Worm (Caenorhabditis elegans) whole organism, early embryonic: ENCODE results near the gene C50E3.9.

Source experiments
- B0310.2 ChIP-seq: sonication (generic microtip); optimal IDR thresholded peaks from 2 replicates; lab custom pipeline; 2016; ENCODE audit warnings: mild to moderate bottlenecking, missing genetic modification characterization, missing compliant biosample characterization
- F13C5.2 ChIP-seq: sonication (generic microtip); optimal IDR thresholded peaks from 2 replicates; lab custom pipeline; 2017; ENCODE audit warnings: mild to moderate bottlenecking, missing genetic modification characterization, inconsistent platforms, missing compliant biosample characterization
- aly-1 ChIP-seq: sonication (generic microtip); optimal IDR thresholded peaks from 2 replicates; lab custom pipeline; 2016; ENCODE audit warnings: missing genetic modification characterization, missing compliant biosample characterization
- ama-1 ChIP-seq: fragments of 150-350 bp; optimal IDR thresholded peaks from 2 replicates; lab custom pipeline; 2014
- ceh-36 ChIP-seq: sonication (generic microtip); optimal IDR thresholded peaks from 2 replicates; lab custom pipeline; 2016; ENCODE audit warnings: missing genetic modification characterization, inconsistent platforms, missing compliant biosample characterization
- ets-7 ChIP-seq: sonication (generic microtip); optimal IDR thresholded peaks from 2 replicates; lab custom pipeline; 2016; ENCODE audit warnings: missing genotype, missing genetic modification characterization, missing compliant biosample characterization
- flt-1 ChIP-seq: fragments of 200-800 bp; sonication (Bioruptor generic); IDR thresholded peaks from 2 replicates; pipeline ENCODE4 v1.3.6; 2022; ENCODE audit warnings: missing genetic modification characterization, missing compliant biosample characterization
- hnd-1 ChIP-seq: sonication (generic microtip); optimal IDR thresholded peaks from 2 replicates; lab custom pipeline; 2016; ENCODE audit warnings: missing genetic modification characterization, missing compliant biosample characterization
- tbx-37 ChIP-seq: fragments of 200-800 bp; sonication (Bioruptor generic); conservative IDR thresholded peaks from 2 replicates; pipeline ENCODE4 v1.3.6; 2022; ENCODE audit warnings: missing genetic modification reagents, missing genetic modification characterization, missing compliant biosample characterization
- tra-4 ChIP-seq: sonication (generic microtip); optimal IDR thresholded peaks from 2 replicates; lab custom pipeline; 2017; ENCODE audit warnings: missing genetic modification characterization, missing compliant biosample characterization

ce11 chrV:7575563-7575962 lies 24.5 kb downstream of the C50E3.9 start, which contains the start of the genes snu-66 and ints-9:
- no peak for TF ChIP-seq ama-1 (lab: Kevin White, UChicago)
- TF ChIP-seq flt-1 (GFP tag; lab: Robert Waterston, UW), result no peak
- no peak for TF ChIP-seq hnd-1 (tag; lab: Kevin White, UChicago)
- TF ChIP-seq ets-7 (tag; lab: Kevin White, UChicago), result no peak
- TF ChIP-seq ceh-36, result no peak
- TF ChIP-seq aly-1 (tag; lab: Kevin White, UChicago), result no peak
- no peak for TF ChIP-seq B0310.2 (tag; lab: Kevin White, UChicago)
- no peak for TF ChIP-seq F13C5.2
- TF ChIP-seq tra-4 (tag; lab: Kevin White, UChicago), result no peak
- TF ChIP-seq tbx-37 (GFP tag; lab: Robert Waterston, UW), result no peak
